Worm (Caenorhabditis elegans): ENCODE measurements around the gene F44F4.10.

- TF ChIP-seq nhr-23 (tag; optimal IDR thresholded peaks at IDR 0.05) = no peak
- TF ChIP-seq ZK546.5 (tag; optimal IDR thresholded peaks at IDR 0.05) = no peak
- TF ChIP-seq nhr-43 (tag; optimal IDR thresholded peaks at IDR 0.05; ENCODE audit: poor library complexity, severe bottlenecking) = no peak
- TF ChIP-seq lin-15B (tag; optimal IDR thresholded peaks at IDR 0.05) = no peak
- TF ChIP-seq zag-1 (tag; optimal IDR thresholded peaks at IDR 0.05) = no peak
- TF ChIP-seq pqm-1 (tag; optimal IDR thresholded peaks at IDR 0.05) = no peak
- no peak for TF ChIP-seq egl-27 (tag; optimal IDR thresholded peaks at IDR 0.05)
These were observed 18.3 kb upstream of the F44F4.10 start for ce11 chrII:10935336-10935735.
